Fruit fly (Drosophila melanogaster) whole organism, wandering third instar larva: ENCODE measurements around the gene CG6951.

Source experiments
- Abd-B ChIP-seq: fragments of >200 bp; optimal IDR thresholded peaks from 2 replicates; lab custom pipeline; 2017; ENCODE audit warnings: missing biosample characterization, missing genetic modification characterization
- CG32264 ChIP-seq: fragments of 200-800 bp; sonication (Bioruptor generic); optimal IDR thresholded peaks from 2 replicates; lab custom pipeline; 2016; ENCODE audit warnings: missing biosample characterization, missing genetic modification characterization
- Dif ChIP-seq: fragments of 200-275, 200-300 bp; sonication (Bioruptor generic); optimal IDR thresholded peaks from 2 replicates; lab custom pipeline; 2018; ENCODE audit warnings: missing biosample characterization, missing genetic modification characterization; ENCODE audit not compliant: partially characterized antibody
- GATAd ChIP-seq: sonication (Bioruptor generic); optimal IDR thresholded peaks from 2 replicates; lab custom pipeline; 2016; ENCODE audit warnings: missing biosample characterization, missing genetic modification characterization
- HLH106 ChIP-seq: fragments of 200-800 bp; optimal IDR thresholded peaks from 3 replicates; lab custom pipeline; 2019; ENCODE audit warnings: missing biosample characterization, mild to moderate bottlenecking, missing genetic modification characterization, moderate library complexity
- Hnf4 ChIP-seq: fragments of 200-800 bp; sonication (Bioruptor generic); optimal IDR thresholded peaks from 2 replicates; lab custom pipeline; 2016; ENCODE audit warnings: missing biosample characterization, mild to moderate bottlenecking, missing genetic modification characterization
- Hr78 ChIP-seq: fragments of >200 bp; optimal IDR thresholded peaks from 2 replicates; lab custom pipeline; 2017; ENCODE audit warnings: missing biosample characterization, missing genetic modification characterization
- Jra ChIP-seq: sonication (Bioruptor generic); optimal IDR thresholded peaks from 2 replicates; lab custom pipeline; 2016; ENCODE audit warnings: missing biosample characterization, missing genetic modification characterization
- Myc ChIP-seq: fragments of >200 bp; optimal IDR thresholded peaks from 2 replicates; lab custom pipeline; 2017
- N ChIP-seq: fragments of >200 bp; optimal IDR thresholded peaks from 2 replicates; lab custom pipeline; 2018; ENCODE audit warnings: missing biosample characterization, missing external identifiers, missing genetic modification characterization
- OdsH ChIP-seq: fragments of 200-800 bp; sonication (Bioruptor generic); optimal IDR thresholded peaks from 2 replicates; lab custom pipeline; 2016; ENCODE audit warnings: missing biosample characterization, mild to moderate bottlenecking, missing genetic modification characterization
- Rel ChIP-seq, 2 experiments: fragments of 200-800 bp; sonication (Bioruptor generic) in 1 of 2; optimal IDR thresholded peaks; 2 replicates in 1 of 2; 3 replicates in 1 of 2; lab custom pipeline; 2016 to 2019; ENCODE audit warnings: mild to moderate bottlenecking in 2 of 2, missing biosample characterization in 2 of 2, missing genetic modification characterization in 2 of 2, moderate library complexity in 1 of 2
- Vsx2 ChIP-seq: fragments of 200-300, 225-300 bp; sonication (Bioruptor generic); optimal IDR thresholded peaks from 2 replicates; lab custom pipeline; 2018; ENCODE audit warnings: missing biosample characterization, missing genetic modification characterization; ENCODE audit not compliant: partially characterized antibody
- br ChIP-seq: fragments of 200-800 bp; sonication (Bioruptor generic); optimal IDR thresholded peaks from 2 replicates; lab custom pipeline; 2016; ENCODE audit warnings: missing biosample characterization, missing genetic modification characterization
- dl ChIP-seq, 2 experiments: fragments of 175-275, 200-275 bp in 1 of 2; fragments of 200-275 bp in 1 of 2; sonication (Bioruptor generic); optimal IDR thresholded peaks; lab custom pipeline; 2018; ENCODE audit warnings: mild to moderate bottlenecking in 2 of 2, missing biosample characterization in 2 of 2, missing genetic modification characterization in 2 of 2, moderate library complexity in 2 of 2; ENCODE audit not compliant: partially characterized antibody in 2 of 2, insufficient read depth in 1 of 2
- dmrt93B ChIP-seq: fragments of 200-800 bp; sonication (Bioruptor generic); optimal IDR thresholded peaks from 2 replicates; lab custom pipeline; 2018; ENCODE audit warnings: missing biosample characterization, mild to moderate bottlenecking, missing genetic modification characterization
- dsf ChIP-seq: sonication (Bioruptor generic); optimal IDR thresholded peaks from 2 replicates; lab custom pipeline; 2016; ENCODE audit warnings: missing biosample characterization, missing genetic modification characterization, borderline replicate concordance
- ey ChIP-seq: fragments of 200-800 bp; sonication (Bioruptor generic); optimal IDR thresholded peaks from 2 replicates; lab custom pipeline; 2016; ENCODE audit warnings: missing biosample characterization, missing genetic modification characterization
- foxo ChIP-seq, 2 experiments: fragments of 200-800 bp; sonication (Bioruptor generic); optimal IDR thresholded peaks; 2 replicates in 1 of 2; 3 replicates in 1 of 2; lab custom pipeline; 2016 to 2017; ENCODE audit warnings: missing biosample characterization in 2 of 2, missing genetic modification characterization in 2 of 2
- fru ChIP-seq: fragments of 200-800 bp; sonication (Bioruptor generic); optimal IDR thresholded peaks from 3 replicates; lab custom pipeline; 2016; ENCODE audit warnings: missing biosample characterization, mild to moderate bottlenecking, missing genetic modification characterization
- h ChIP-seq: fragments of 200-800 bp; sonication (Bioruptor generic); optimal IDR thresholded peaks from 3 replicates; lab custom pipeline; 2016; ENCODE audit warnings: missing biosample characterization, mild to moderate bottlenecking, missing genetic modification characterization
- jim ChIP-seq: fragments of 175-275, 200-325 bp; sonication (Bioruptor generic); optimal IDR thresholded peaks from 2 replicates; lab custom pipeline; 2016; ENCODE audit warnings: missing biosample characterization, mild to moderate bottlenecking, missing genetic modification characterization
- pan ChIP-seq: fragments of >200 bp; optimal IDR thresholded peaks from 2 replicates; lab custom pipeline; 2017
- psq ChIP-seq: fragments of 200-800 bp; sonication (Bioruptor generic); optimal IDR thresholded peaks from 3 replicates; lab custom pipeline; 2017; ENCODE audit warnings: missing biosample characterization, mild to moderate bottlenecking, missing genetic modification characterization, moderate library complexity
- rgr ChIP-seq: fragments of 200-800 bp; sonication (Bioruptor generic); optimal IDR thresholded peaks from 3 replicates; lab custom pipeline; 2016; ENCODE audit warnings: missing biosample characterization, mild to moderate bottlenecking, missing genetic modification characterization
- tai ChIP-seq: sonication (Bioruptor generic); optimal IDR thresholded peaks from 2 replicates; lab custom pipeline; 2016; ENCODE audit warnings: missing biosample characterization, missing genetic modification characterization
- usp ChIP-seq: fragments of >200 bp; optimal IDR thresholded peaks from 2 replicates; lab custom pipeline; 2017; ENCODE audit warnings: missing biosample characterization, missing genetic modification characterization
- woc ChIP-seq: sonication (Bioruptor generic); optimal IDR thresholded peaks from 2 replicates; lab custom pipeline; 2016; ENCODE audit warnings: missing biosample characterization, mild to moderate bottlenecking, missing genetic modification characterization

The CG6951 gene

DNA sequence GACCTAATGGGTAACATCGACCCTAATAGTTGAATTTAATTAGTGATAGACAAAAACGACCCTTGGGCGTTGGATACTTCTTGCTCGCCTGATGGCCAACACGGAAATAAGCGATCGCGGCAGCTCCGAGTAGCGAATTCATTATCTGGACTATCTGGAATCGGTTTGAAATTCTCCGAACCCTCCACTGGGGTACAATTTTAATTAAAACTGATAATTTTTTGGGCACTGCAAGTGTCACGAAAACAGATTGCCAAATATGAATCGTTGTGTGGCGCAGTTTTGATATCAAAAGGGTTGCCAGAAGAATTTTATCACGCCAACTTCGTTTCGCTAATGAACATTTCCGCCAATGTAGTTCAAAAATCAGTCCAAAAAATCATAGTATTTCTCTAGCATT is 31.2 kb upstream of the CG6951 start:
- TF ChIP-seq dl (GFP tag; optimal IDR thresholded peaks at IDR 0.05; lab: Kevin White, UChicago; ENCODE audit: insufficient read depth in 1 of 2, partially characterized antibody in 2 of 2) (no peak), woc (GFP tag; lab: Kevin White, UChicago) (no peak), jim (no peak), foxo (GFP tag; optimal IDR thresholded peaks at IDR 0.05; lab: Kevin White, UChicago) (no peak), dsf (no peak), OdsH (GFP tag; lab: Kevin White, UChicago) (no peak), fru (GFP tag; lab: Kevin White, UChicago) (no peak), pan (lab: Kevin White, UChicago) (no peak), h (GFP tag; lab: Kevin White, UChicago) (no peak), Rel (GFP tag; optimal IDR thresholded peaks at IDR 0.05; lab: Kevin White, UChicago) (no peak), Rel (tag; optimal IDR thresholded peaks at IDR 0.05; lab: Kevin White, UChicago) (no peak), br (GFP tag; lab: Kevin White, UChicago) (no peak), ey (GFP tag; lab: Kevin White, UChicago) (no peak), HLH106 (tag; lab: Kevin White, UChicago) (no peak), Abd-B (GFP tag; lab: Kevin White, UChicago) (no peak), Dif (GFP tag; lab: Kevin White, UChicago) (no peak), N (GFP tag; lab: Kevin White, UChicago) (no peak), psq (GFP tag; lab: Kevin White, UChicago) (no peak)

DNA sequence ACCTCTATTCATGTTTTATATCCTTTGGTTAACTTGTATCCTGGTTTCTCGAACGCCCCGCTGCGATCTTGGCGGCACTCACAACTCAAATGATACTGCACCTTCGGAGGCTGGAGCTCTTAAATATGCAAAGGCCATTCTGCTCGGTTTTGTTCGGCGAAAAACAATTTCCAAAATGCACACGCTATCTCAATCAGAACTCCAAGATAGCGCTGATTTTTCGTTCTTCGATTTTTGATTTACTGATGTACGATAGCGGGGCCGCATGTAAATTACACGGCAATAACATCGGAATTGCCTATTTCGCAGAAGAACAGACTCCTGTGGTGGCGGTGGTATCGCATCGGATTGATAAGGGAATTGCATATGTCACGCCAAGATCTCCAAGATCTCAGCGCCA is 29.0 kb upstream of the CG6951 start, which contains the start of gene CG7017:
CG7017 (minus strand) TSS at position 101 of the 400 bp plus-strand sequence.
- TF ChIP-seq tai (GFP tag; lab: Kevin White, UChicago) (no peak), dmrt93B (GFP tag; lab: Kevin White, UChicago) (no peak), Hr78 (GFP tag; lab: Kevin White, UChicago) (no peak), Dif (GFP tag; lab: Kevin White, UChicago) (no peak), Vsx2 (no peak), br (GFP tag; lab: Kevin White, UChicago) (no peak), Myc (lab: Kevin White, UChicago) (no peak), jim (no peak), usp (GFP tag; lab: Kevin White, UChicago) (no peak), CG32264 (GFP tag; lab: Kevin White, UChicago) (no peak), Hnf4 (no peak)

DNA sequence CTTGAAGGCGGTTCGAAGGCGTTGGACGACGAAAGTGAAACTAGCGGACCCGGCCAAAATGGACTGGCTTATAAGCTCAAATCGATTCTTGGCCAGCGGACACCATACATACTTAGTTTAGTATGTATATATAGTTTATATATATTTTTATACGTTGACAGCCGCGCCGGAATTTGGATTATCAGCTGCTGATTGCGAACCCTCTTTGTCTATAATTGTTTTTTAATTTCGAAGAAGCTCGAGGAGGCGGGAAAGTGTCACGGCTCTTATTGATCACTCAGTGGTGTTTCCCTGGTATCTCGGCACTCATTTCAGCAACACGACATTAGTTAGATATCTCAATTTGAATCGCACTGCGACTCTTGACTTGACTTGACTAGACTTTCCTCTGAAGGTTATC is 20.7 kb upstream of the CG6951 start, which contains the start of gene CG6933:
CG6933 (minus strand) TSS at position 47 of the 400 bp plus-strand sequence.
- TF ChIP-seq h (GFP tag; lab: Kevin White, UChicago) (no peak), rgr (GFP tag; lab: Kevin White, UChicago) (no peak), Vsx2 (no peak), GATAd (GFP tag; lab: Kevin White, UChicago) (no peak), CG32264 (GFP tag; lab: Kevin White, UChicago) (no peak), foxo (GFP tag; optimal IDR thresholded peaks at IDR 0.05; lab: Kevin White, UChicago) (no peak), psq (GFP tag; lab: Kevin White, UChicago) (no peak), OdsH (GFP tag; lab: Kevin White, UChicago) (no peak), ey (GFP tag; lab: Kevin White, UChicago) (no peak), Hr78 (GFP tag; lab: Kevin White, UChicago) (no peak), Dif (GFP tag; lab: Kevin White, UChicago) (no peak)

DNA sequence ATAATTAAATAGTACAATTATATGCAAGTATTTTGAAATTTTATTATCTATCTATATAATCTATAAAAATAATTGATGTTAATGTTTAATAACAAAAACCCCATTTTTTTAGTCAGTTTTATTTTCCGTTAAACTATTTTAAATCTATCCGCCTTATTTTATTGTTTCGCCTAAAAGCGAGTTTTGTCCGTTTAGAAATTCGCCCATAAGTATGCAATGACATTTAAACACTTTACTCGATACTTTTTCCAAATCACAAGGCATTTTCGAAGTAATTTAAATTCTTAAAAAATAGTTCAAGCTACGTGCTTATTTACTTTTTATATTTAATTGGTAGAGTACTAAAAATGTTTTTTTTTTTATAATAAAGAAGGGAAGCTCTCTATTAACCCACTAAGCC is 20.1 kb upstream of the CG6951 start:
- TF ChIP-seq Myc (lab: Kevin White, UChicago) (peak; percentile 72), Vsx2 (peak; percentile 20), Dif (GFP tag; lab: Kevin White, UChicago) (peak; percentile 11), psq (GFP tag; lab: Kevin White, UChicago) (no peak), h (GFP tag; lab: Kevin White, UChicago) (no peak), GATAd (GFP tag; lab: Kevin White, UChicago) (no peak), N (GFP tag; lab: Kevin White, UChicago) (peak; percentile 72)

DNA sequence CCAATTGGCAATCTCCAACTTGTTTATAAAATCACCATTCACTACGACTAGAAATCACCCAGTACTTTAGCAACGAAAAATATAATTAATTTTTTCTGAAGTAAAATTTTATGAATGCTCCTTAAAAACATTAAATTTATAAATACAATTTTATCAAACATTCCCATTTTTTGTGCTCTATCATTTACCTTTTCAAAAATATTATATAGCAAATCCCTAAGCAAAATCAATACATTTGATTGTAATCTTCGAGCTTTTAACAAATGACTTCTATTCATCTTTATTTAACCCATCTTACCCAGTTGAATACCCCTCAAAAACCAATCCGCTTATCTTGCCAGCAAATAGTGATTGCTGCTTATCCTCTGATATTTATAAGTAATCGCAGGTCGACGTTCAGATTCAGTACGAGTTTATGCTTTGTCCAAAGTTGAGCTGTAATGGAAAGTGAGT is 19.6 kb upstream of the CG6951 start, which contains the start of gene CG17145:
CG17145 (plus strand) TSS at position 403 of the 453 bp plus-strand sequence.
- no peak for TF ChIP-seq Jra (GFP tag; lab: Kevin White, UChicago)
